Worm (Caenorhabditis elegans) whole organism, early embryonic: ENCODE measurements around the gene cex-2.

Experiments used
- B0310.2 ChIP-seq: sonication (generic microtip); optimal IDR thresholded peaks from 2 replicates; lab custom pipeline; 2016; ENCODE audit warnings: mild to moderate bottlenecking, missing genetic modification characterization, missing compliant biosample characterization
- F13C5.2 ChIP-seq: sonication (generic microtip); optimal IDR thresholded peaks from 2 replicates; lab custom pipeline; 2017; ENCODE audit warnings: mild to moderate bottlenecking, missing genetic modification characterization, inconsistent platforms, missing compliant biosample characterization
- aly-1 ChIP-seq: sonication (generic microtip); optimal IDR thresholded peaks from 2 replicates; lab custom pipeline; 2016; ENCODE audit warnings: missing genetic modification characterization, missing compliant biosample characterization
- ama-1 ChIP-seq: fragments of 150-350 bp; optimal IDR thresholded peaks from 2 replicates; lab custom pipeline; 2014
- ceh-13 ChIP-seq: fragments of 200-800 bp; sonication (Bioruptor generic); optimal IDR thresholded peaks from 2 replicates; lab custom pipeline; 2018; ENCODE audit warnings: mild to moderate bottlenecking, missing genetic modification characterization, missing compliant biosample characterization
- ceh-36 ChIP-seq: sonication (generic microtip); optimal IDR thresholded peaks from 2 replicates; lab custom pipeline; 2016; ENCODE audit warnings: missing genetic modification characterization, inconsistent platforms, missing compliant biosample characterization
- ets-7 ChIP-seq: sonication (generic microtip); optimal IDR thresholded peaks from 2 replicates; lab custom pipeline; 2016; ENCODE audit warnings: missing genotype, missing genetic modification characterization, missing compliant biosample characterization
- flt-1 ChIP-seq: fragments of 200-800 bp; sonication (Bioruptor generic); IDR thresholded peaks from 2 replicates; pipeline ENCODE4 v1.3.6; 2022; ENCODE audit warnings: missing genetic modification characterization, missing compliant biosample characterization
- hmbx-1 ChIP-seq: sonication (generic microtip); optimal IDR thresholded peaks from 2 replicates; lab custom pipeline; 2016; ENCODE audit warnings: mild to moderate bottlenecking, missing genetic modification characterization, missing compliant biosample characterization
- hmg-4 ChIP-seq: fragments of 200-800 bp; sonication (Bioruptor generic); optimal IDR thresholded peaks from 2 replicates; lab custom pipeline; 2018; ENCODE audit warnings: mild to moderate bottlenecking, missing genetic modification characterization, missing compliant biosample characterization
- hnd-1 ChIP-seq: sonication (generic microtip); optimal IDR thresholded peaks from 2 replicates; lab custom pipeline; 2016; ENCODE audit warnings: missing genetic modification characterization, missing compliant biosample characterization
- pes-1 ChIP-seq: fragments of 200-800 bp; sonication (Bioruptor generic); IDR thresholded peaks from 2 replicates; pipeline ENCODE4 v1.3.6; 2022; ENCODE audit warnings: missing genetic modification reagents, missing genetic modification characterization, missing compliant biosample characterization
- scrt-1 ChIP-seq: fragments of 200-800 bp; sonication (Bioruptor generic); IDR thresholded peaks from 2 replicates; pipeline ENCODE4 v1.3.6; 2022; ENCODE audit warnings: missing genetic modification characterization, missing compliant biosample characterization
- sea-1 ChIP-seq: fragments of 200-800 bp; sonication (Bioruptor generic); conservative IDR thresholded peaks from 2 replicates; pipeline ENCODE4 v1.3.6; 2022; ENCODE audit warnings: missing genetic modification characterization, missing compliant biosample characterization
- tbx-11 ChIP-seq: fragments of 200-800 bp; sonication (Bioruptor generic); IDR thresholded peaks from 2 replicates; pipeline ENCODE4 v1.3.6; 2022; ENCODE audit warnings: missing genetic modification characterization, missing compliant biosample characterization
- tbx-37 ChIP-seq: fragments of 200-800 bp; sonication (Bioruptor generic); conservative IDR thresholded peaks from 2 replicates; pipeline ENCODE4 v1.3.6; 2022; ENCODE audit warnings: missing genetic modification reagents, missing genetic modification characterization, missing compliant biosample characterization
- tra-4 ChIP-seq: sonication (generic microtip); optimal IDR thresholded peaks from 2 replicates; lab custom pipeline; 2017; ENCODE audit warnings: missing genetic modification characterization, missing compliant biosample characterization

The cex-2 gene

DNA sequence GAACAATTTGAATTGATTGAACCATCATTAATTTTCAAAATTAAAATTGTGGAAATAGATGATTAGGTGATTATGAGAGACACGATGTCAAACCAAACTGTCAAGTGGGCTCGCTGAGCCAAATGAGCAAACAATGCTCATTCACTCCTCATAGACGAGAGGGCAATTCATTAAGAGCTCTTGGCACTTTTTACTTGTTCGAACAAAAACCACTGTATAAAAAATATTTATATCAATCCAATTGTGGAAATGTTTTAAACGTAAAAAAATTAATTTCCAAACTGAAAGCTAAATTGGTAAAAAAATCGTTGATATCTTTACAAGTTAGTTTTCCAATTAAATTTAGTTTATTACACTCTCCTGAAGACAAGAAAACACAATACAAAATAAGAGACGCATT lies 14.5 kb upstream of the cex-2 start, which contains the start of gene acr-7:
acr-7 (minus strand) TSS at position 101 of the 400 bp plus-strand sequence.
- TF ChIP-seq ama-1 (lab: Kevin White, UChicago) (no peak), hmg-4 (no peak), ceh-36 (no peak), B0310.2 (no peak), flt-1 (GFP tag; lab: Robert Waterston, UW) (no peak), scrt-1 (no peak), tbx-11 (no peak), tra-4 (no peak), ceh-13 (GFP tag; lab: Kevin White, UChicago) (no peak), hmbx-1 (tag; lab: Kevin White, UChicago) (no peak), pes-1 (GFP tag; lab: Robert Waterston, UW) (no peak), aly-1 (tag; lab: Kevin White, UChicago) (no peak), F13C5.2 (tag; lab: Kevin White, UChicago) (no peak), tbx-37 (GFP tag; lab: Robert Waterston, UW) (no peak), ets-7 (tag; lab: Kevin White, UChicago) (no peak), sea-1 (GFP tag; lab: Robert Waterston, UW) (no peak), hnd-1 (tag; lab: Kevin White, UChicago) (no peak)

DNA sequence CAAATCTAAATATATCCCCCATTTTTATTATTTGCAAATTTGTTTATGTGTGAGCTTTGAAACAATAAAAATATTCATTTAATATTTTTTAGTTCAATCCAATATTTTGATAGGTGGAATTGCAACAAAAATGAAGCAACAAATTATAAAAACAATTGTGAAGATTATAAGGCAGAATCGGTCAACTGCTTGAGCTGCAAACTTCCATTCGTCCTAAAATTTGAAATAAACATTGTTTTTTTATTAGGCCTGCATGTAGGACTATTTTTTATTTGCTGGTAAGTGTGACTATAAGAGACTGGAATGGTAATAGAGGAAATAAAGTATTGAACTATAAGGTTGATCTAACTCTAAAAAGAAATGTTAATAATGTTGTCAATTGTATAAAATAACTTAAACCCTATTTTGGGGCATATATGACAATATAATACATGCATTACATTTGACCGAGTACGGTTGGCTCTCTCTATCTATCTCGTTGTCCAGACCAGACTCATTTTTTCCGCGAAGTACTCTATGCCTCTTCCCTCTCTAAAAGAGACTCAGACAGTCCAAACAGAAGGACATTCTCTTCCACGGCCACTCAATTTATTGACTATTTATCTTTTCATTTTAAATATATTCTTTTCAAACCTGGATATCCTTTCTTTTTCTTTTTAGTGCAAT lies 10.5 kb upstream of the cex-2 start, which contains the start of gene T09A5.4:
T09A5.4 (plus strand) TSS at position 616 of the 666 bp plus-strand sequence.
- TF ChIP-seq ceh-13 (GFP tag; lab: Kevin White, UChicago) (no peak), ceh-36 (no peak), F13C5.2 (tag; lab: Kevin White, UChicago) (no peak), B0310.2 (no peak), tra-4 (no peak), pes-1 (GFP tag; lab: Robert Waterston, UW) (no peak), flt-1 (GFP tag; lab: Robert Waterston, UW) (no peak), tbx-11 (no peak), ets-7 (tag; lab: Kevin White, UChicago) (no peak), aly-1 (tag; lab: Kevin White, UChicago) (no peak), scrt-1 (no peak), sea-1 (GFP tag; lab: Robert Waterston, UW) (no peak), hnd-1 (tag; lab: Kevin White, UChicago) (no peak), ama-1 (lab: Kevin White, UChicago) (no peak), hmg-4 (no peak), tbx-37 (GFP tag; lab: Robert Waterston, UW) (no peak), hmbx-1 (tag; lab: Kevin White, UChicago) (no peak)

DNA sequence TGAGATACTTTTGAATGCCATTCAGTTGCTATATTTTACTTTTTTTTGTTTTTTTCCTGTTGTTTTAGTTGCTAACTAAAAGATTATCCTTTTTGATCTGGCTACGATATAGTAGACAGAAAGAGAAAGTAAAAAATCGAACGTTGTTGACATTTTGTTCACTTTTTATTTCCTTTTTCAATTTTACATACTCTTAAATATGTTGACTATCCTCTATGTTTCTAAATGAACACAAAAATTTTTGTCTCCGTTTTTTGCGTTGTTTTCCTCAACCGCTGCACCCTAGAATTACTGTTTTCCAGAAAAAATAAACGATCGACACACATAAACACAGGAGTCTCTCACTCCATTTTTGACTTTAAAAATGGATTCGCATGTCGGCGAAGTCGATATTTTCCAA lies 6.8 kb upstream of the cex-2 start, which contains the start of gene klp-3:
klp-3 (plus strand) TSS at position 301 of the 400 bp plus-strand sequence.
- no peak for TF ChIP-seq ceh-13 (GFP tag; lab: Kevin White, UChicago)
- no peak for TF ChIP-seq tbx-11
- TF ChIP-seq hmg-4 = no peak
- TF ChIP-seq ceh-36 = no peak
- TF ChIP-seq tra-4 = no peak
- no peak for TF ChIP-seq B0310.2
- TF ChIP-seq pes-1 (GFP tag; lab: Robert Waterston, UW) = no peak
- TF ChIP-seq hnd-1 (tag; lab: Kevin White, UChicago) = no peak
- TF ChIP-seq aly-1 (tag; lab: Kevin White, UChicago) = no peak
- TF ChIP-seq flt-1 (GFP tag; lab: Robert Waterston, UW) = no peak
- no peak for TF ChIP-seq hmbx-1 (tag; lab: Kevin White, UChicago)
- TF ChIP-seq tbx-37 (GFP tag; lab: Robert Waterston, UW) = no peak
- TF ChIP-seq scrt-1 = no peak

DNA sequence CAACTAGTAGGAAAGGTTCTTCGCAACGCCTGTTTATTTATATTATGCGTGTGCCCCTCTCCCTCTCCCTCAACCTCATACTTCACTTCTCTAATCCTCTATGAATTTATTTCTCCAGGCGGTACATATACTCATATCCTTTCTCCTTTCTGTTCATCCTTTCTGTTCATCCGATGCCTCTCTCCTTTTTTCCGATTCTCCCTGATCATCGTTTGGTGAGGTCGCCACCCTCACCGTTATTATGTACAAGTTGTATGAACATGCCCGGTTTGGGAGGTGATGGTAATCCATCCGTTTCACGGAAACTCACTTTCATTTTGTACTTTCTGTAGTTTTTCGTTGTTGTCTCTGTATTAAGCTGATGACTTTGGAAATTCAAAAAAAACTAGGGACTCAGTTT lies 4.5 kb upstream of the cex-2 start:
- TF ChIP-seq ceh-36 = no peak
- no peak for TF ChIP-seq aly-1 (tag; lab: Kevin White, UChicago)
- TF ChIP-seq sea-1 (GFP tag; lab: Robert Waterston, UW) = no peak
- peak; percentile 18 for TF ChIP-seq F13C5.2 (tag; lab: Kevin White, UChicago)
- TF ChIP-seq flt-1 (GFP tag; lab: Robert Waterston, UW) = no peak

DNA sequence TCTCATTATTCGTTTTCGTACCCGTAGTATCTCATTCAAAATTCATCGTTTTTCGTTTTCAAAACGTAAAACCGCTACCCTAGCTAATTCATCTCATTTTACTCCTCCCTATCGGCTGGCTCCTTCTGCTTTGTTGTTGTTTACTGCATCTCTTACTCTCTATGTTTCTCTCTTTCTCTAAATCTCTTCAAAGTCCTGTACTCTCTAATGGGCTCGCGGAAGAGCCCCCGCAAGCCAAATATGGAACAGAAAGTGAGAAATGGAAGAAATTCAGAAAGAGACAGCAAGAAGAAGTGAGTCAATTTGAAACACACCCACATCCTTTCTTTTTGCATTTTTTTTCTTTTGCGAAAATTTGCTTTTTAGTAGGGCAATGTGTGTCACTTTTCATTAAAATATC lies 3.4 kb upstream of the cex-2 start:
- no peak for TF ChIP-seq aly-1 (tag; lab: Kevin White, UChicago)
- TF ChIP-seq hmg-4 = no peak
- no peak for TF ChIP-seq tbx-11
- no peak for TF ChIP-seq F13C5.2 (tag; lab: Kevin White, UChicago)
- TF ChIP-seq tra-4 = no peak
- no peak for TF ChIP-seq scrt-1
- TF ChIP-seq ceh-13 (GFP tag; lab: Kevin White, UChicago) = no peak
- TF ChIP-seq tbx-37 (GFP tag; lab: Robert Waterston, UW) = no peak
- TF ChIP-seq sea-1 (GFP tag; lab: Robert Waterston, UW) = no peak
- no peak for TF ChIP-seq hmbx-1 (tag; lab: Kevin White, UChicago)

DNA sequence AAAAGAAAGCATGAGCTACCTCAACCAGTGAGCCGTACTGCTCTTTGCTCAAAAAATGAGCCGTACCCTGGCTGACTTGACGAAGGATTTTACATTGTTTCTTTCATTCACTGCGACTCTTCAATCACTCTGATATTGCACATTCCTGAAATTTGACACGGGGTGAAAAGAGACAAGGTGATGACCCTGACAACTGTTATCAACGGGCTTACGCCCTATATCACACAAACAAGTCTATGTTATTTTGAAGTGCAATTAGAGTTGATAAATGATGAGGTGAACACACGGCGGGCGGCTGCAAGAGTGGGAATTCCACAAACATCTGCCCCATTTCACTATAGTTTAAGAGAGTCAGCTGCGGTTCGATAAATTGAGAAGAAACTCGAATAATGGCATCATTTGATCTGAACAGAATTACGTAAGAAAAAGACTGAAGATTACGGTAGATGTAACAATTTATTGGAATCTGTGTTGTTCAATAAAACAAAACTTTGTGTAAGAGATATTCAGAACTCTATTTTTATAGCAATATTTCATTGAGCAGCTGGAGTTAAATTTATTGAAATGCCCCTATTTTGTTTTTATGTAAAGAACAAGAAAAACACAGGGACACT lies 1.5 kb upstream of the cex-2 start:
- TF ChIP-seq tbx-11 = no peak
- TF ChIP-seq hmg-4 = no peak
- no peak for TF ChIP-seq tbx-37 (GFP tag; lab: Robert Waterston, UW)
- TF ChIP-seq F13C5.2 (tag; lab: Kevin White, UChicago) = no peak
- TF ChIP-seq pes-1 (GFP tag; lab: Robert Waterston, UW) = no peak
- no peak for TF ChIP-seq hnd-1 (tag; lab: Kevin White, UChicago)
- TF ChIP-seq B0310.2 = no peak
- TF ChIP-seq ceh-36 = no peak
- no peak for TF ChIP-seq aly-1 (tag; lab: Kevin White, UChicago)

DNA sequence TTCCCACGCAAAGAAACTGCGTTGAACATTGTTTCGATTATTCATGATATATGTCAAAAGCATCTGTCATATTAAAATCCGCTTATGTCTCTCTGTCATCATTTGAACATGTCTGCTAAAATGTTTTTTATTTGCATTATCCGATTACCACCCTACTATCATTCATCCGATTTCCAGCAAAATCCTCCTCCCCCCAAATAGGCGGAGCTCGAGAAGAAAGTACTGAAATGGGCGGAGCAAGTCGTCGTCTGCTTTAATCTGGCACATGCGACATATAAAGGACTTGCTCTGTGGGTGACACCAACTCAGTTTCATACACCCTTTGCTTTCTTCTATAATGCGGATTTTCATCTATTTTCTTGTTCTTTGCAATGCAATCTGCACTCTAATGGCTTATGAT lies 3.2 kb downstream of the cex-2 start, which contains the start of gene T09A5.14:
T09A5.14 (plus strand) TSS at position 301 of the 400 bp plus-strand sequence.
- TF ChIP-seq pes-1 (GFP tag; lab: Robert Waterston, UW) (no peak), scrt-1 (no peak), sea-1 (GFP tag; lab: Robert Waterston, UW) (no peak), hnd-1 (tag; lab: Kevin White, UChicago) (no peak), hmg-4 (no peak), F13C5.2 (tag; lab: Kevin White, UChicago) (no peak), hmbx-1 (tag; lab: Kevin White, UChicago) (no peak), aly-1 (tag; lab: Kevin White, UChicago) (no peak), B0310.2 (no peak), ama-1 (lab: Kevin White, UChicago) (no peak)
